Fruit fly (Drosophila melanogaster) whole organism, embryonic: ENCODE results near the gene Pnn.
A peak's percentile ranks its signal among the peaks of the same experiment; 100 is the strongest.

Experiments
- CG11696 ChIP-seq: fragments of 200-800 bp; sonication (Bioruptor generic); IDR thresholded peaks from 2 replicates; pipeline ENCODE4 v1.3.6; 2022; ENCODE audit warnings: missing biosample characterization, missing genetic modification characterization
- CG17186 ChIP-seq: fragments of 200-800 bp; sonication (Bioruptor generic); optimal IDR thresholded peaks from 3 replicates; lab custom pipeline; 2017; ENCODE audit warnings: missing biosample characterization, missing genetic modification reagents, missing genetic modification characterization
- CG1832 ChIP-seq: fragments of 200-800 bp; sonication (Bioruptor generic); optimal IDR thresholded peaks from 2 replicates; lab custom pipeline; 2017; ENCODE audit warnings: missing biosample characterization, mild to moderate bottlenecking, missing genetic modification characterization, inconsistent platforms
- CG30403 ChIP-seq: fragments of 200-800 bp; sonication (Bioruptor generic); optimal IDR thresholded peaks from 3 replicates; lab custom pipeline; 2016; ENCODE audit warnings: missing biosample characterization, missing genetic modification characterization
- ab ChIP-seq: fragments of 200-800 bp; sonication (Bioruptor generic); optimal IDR thresholded peaks from 2 replicates; lab custom pipeline; 2016; ENCODE audit warnings: missing biosample characterization, missing genetic modification characterization
- ems ChIP-seq: fragments of 200-800 bp; sonication (Bioruptor generic); optimal IDR thresholded peaks from 3 replicates; lab custom pipeline; 2016; ENCODE audit warnings: missing biosample characterization, missing genetic modification characterization
- slp2 ChIP-seq: fragments of 200-800 bp; sonication (Bioruptor generic); optimal IDR thresholded peaks from 2 replicates; lab custom pipeline; 2016; ENCODE audit warnings: missing biosample characterization, missing genetic modification characterization
- ttk ChIP-seq: fragments of 200-800 bp; sonication (Bioruptor generic); IDR thresholded peaks from 2 replicates; pipeline ENCODE4 v2.1.2; 2022; ENCODE audit warnings: missing biosample characterization, missing genetic modification characterization

dm6 chr3R:9710886-9711285, 29.8 kb upstream of the Pnn start, which contains the start of the genes trbd and dmt:
- TF ChIP-seq ems (GFP tag; lab: Kevin White, UChicago) = peak; percentile 26
- no peak for TF ChIP-seq ttk (GFP tag; lab: Robert Waterston, UW)
- peak; percentile 58 for TF ChIP-seq CG30403 (GFP tag; lab: Kevin White, UChicago)
- no peak for TF ChIP-seq CG1832
- no peak for TF ChIP-seq ab
- peak; percentile 59 for TF ChIP-seq CG17186
- TF ChIP-seq CG11696 (GFP tag; lab: Robert Waterston, UW) = no peak
- peak; percentile 39 for TF ChIP-seq slp2
